Worm (Caenorhabditis elegans) whole organism, L4 larva: ENCODE measurements around the gene rsks-1.

Experiments used
- R02D3.7 ChIP-seq: fragments of 150-350 bp; sonication (generic microtip); optimal IDR thresholded peaks from 3 replicates; lab custom pipeline; 2014; ENCODE audit warnings: missing biosample characterization, missing genetic modification characterization
- T20F7.1 ChIP-seq: fragments of 200-800 bp; sonication (Bioruptor generic); optimal IDR thresholded peaks from 2 replicates; lab custom pipeline; 2018; ENCODE audit warnings: mild to moderate bottlenecking, missing genetic modification characterization, missing compliant biosample characterization
- Y105C5A.15 ChIP-seq: fragments of 200-800 bp; sonication (Bioruptor generic); IDR thresholded peaks from 2 replicates; pipeline ENCODE4 v1.3.6; 2022; ENCODE audit warnings: missing genetic modification characterization, missing compliant biosample characterization
- ZK546.5 ChIP-seq, 2 experiments: sonication (generic microtip); optimal IDR thresholded peaks; 2 replicates each; lab custom pipeline; 2017; ENCODE audit warnings: missing biosample characterization in 2 of 2, missing genetic modification characterization in 2 of 2
- aha-1 ChIP-seq: fragments of 150-350 bp; peaks from one replicate; lab custom pipeline; 2014; ENCODE audit warnings: missing biosample characterization, missing genetic modification characterization
- aly-2 ChIP-seq: sonication (generic microtip); optimal IDR thresholded peaks from 2 replicates; lab custom pipeline; 2018; ENCODE audit warnings: missing biosample characterization, missing genetic modification characterization
- attf-4 ChIP-seq: sonication (generic microtip); optimal IDR thresholded peaks from 3 replicates; lab custom pipeline; 2017; ENCODE audit warnings: missing biosample characterization, missing genetic modification characterization
- ceh-28 ChIP-seq: fragments of 150-350 bp; optimal IDR thresholded peaks from 2 replicates; lab custom pipeline; 2014; ENCODE audit warnings: missing biosample characterization, missing genetic modification reagents, missing genetic modification characterization
- ceh-44 ChIP-seq: fragments of 200-800 bp; sonication (Bioruptor generic); IDR thresholded peaks from 2 replicates; pipeline ENCODE4 v1.3.6; 2022; ENCODE audit warnings: missing genetic modification reagents, missing genetic modification characterization, missing compliant biosample characterization
- ceh-62 ChIP-seq: sonication (generic microtip); optimal IDR thresholded peaks from 2 replicates; lab custom pipeline; 2017; ENCODE audit warnings: missing biosample characterization, missing genetic modification characterization
- cey-2 ChIP-seq: sonication (generic microtip); optimal IDR thresholded peaks from 3 replicates; lab custom pipeline; 2017; ENCODE audit warnings: missing genetic modification characterization, mild to moderate bottlenecking, missing compliant biosample characterization, antibody characterized with exemption, borderline replicate concordance; ENCODE audit not compliant: insufficient read depth
- dmd-6 ChIP-seq: fragments of 200-800 bp; sonication (Bioruptor generic); IDR thresholded peaks from 2 replicates; pipeline ENCODE4 v1.3.6; 2022; ENCODE audit warnings: missing genetic modification reagents, missing genetic modification characterization, missing compliant biosample characterization
- dpl-1 ChIP-seq: fragments of 150-350 bp; optimal IDR thresholded peaks from 2 replicates; lab custom pipeline; 2014; ENCODE audit warnings: missing biosample characterization, missing genetic modification reagents, missing genetic modification characterization
- dve-1 ChIP-seq: sonication (generic microtip); optimal IDR thresholded peaks from 2 replicates; lab custom pipeline; 2017; ENCODE audit warnings: antibody characterized with exemption, mild to moderate bottlenecking, missing genetic modification characterization, missing compliant biosample characterization; ENCODE audit not compliant: insufficient read depth
- egl-27 ChIP-seq: sonication (generic microtip); optimal IDR thresholded peaks from 3 replicates; lab custom pipeline; 2017; ENCODE audit warnings: missing biosample characterization, missing genetic modification reagents, missing genetic modification characterization
- fos-1 ChIP-seq: fragments of 150-350 bp; optimal IDR thresholded peaks from 2 replicates; lab custom pipeline; 2014; ENCODE audit warnings: missing biosample characterization, missing genetic modification characterization
- hif-1 ChIP-seq, 2 experiments: sonication (generic microtip); optimal IDR thresholded peaks; 2 replicates each; lab custom pipeline; 2016 to 2017; ENCODE audit warnings: missing compliant biosample characterization in 2 of 2, missing genetic modification characterization in 2 of 2, missing genetic modification reagents in 2 of 2, missing genotype in 2 of 2, mild to moderate bottlenecking in 1 of 2
- hlh-11 ChIP-seq: fragments of 200-800 bp; sonication (Bioruptor generic); optimal IDR thresholded peaks from 2 replicates; lab custom pipeline; 2018; ENCODE audit warnings: mild to moderate bottlenecking, missing genetic modification characterization, missing compliant biosample characterization
- hlh-30 ChIP-seq: sonication (generic microtip); optimal IDR thresholded peaks from 2 replicates; lab custom pipeline; 2017; ENCODE audit warnings: antibody characterized with exemption, mild to moderate bottlenecking, missing genetic modification characterization, missing compliant biosample characterization; ENCODE audit not compliant: insufficient read depth
- jun-1 ChIP-seq: fragments of 150-350 bp; optimal IDR thresholded peaks from 2 replicates; lab custom pipeline; 2014; ENCODE audit warnings: missing biosample characterization, missing genetic modification reagents, missing genetic modification characterization
- lin-1 ChIP-seq: fragments of 200-800 bp; sonication (Bioruptor generic); IDR thresholded peaks from 2 replicates; pipeline ENCODE4 v1.3.6; 2022; ENCODE audit warnings: missing genetic modification reagents, missing genetic modification characterization, missing compliant biosample characterization
- lin-39 ChIP-seq: fragments of 150-350 bp; optimal IDR thresholded peaks from 2 replicates; lab custom pipeline; 2014; ENCODE audit warnings: missing biosample characterization, missing genetic modification reagents, missing genetic modification characterization
- madf-5 ChIP-seq, 2 experiments: fragments of 200-800 bp; sonication (Bioruptor generic); IDR thresholded peaks; 2 replicates each; pipeline ENCODE4 v1.3.6; 2022; ENCODE audit warnings: missing compliant biosample characterization in 2 of 2, missing genetic modification characterization in 2 of 2
- madf-9 ChIP-seq: fragments of 200-800 bp; sonication (Bioruptor generic); conservative IDR thresholded peaks from 2 replicates; pipeline ENCODE4 v1.3.6; 2022; ENCODE audit warnings: missing genetic modification reagents, missing genetic modification characterization, missing compliant biosample characterization
- mdl-1 ChIP-seq, 2 experiments: fragments of 150-350 bp in 1 of 2; sonication (generic microtip) in 1 of 2; optimal IDR thresholded peaks; 2 replicates each; lab custom pipeline; 2014 to 2017; ENCODE audit warnings: missing biosample characterization in 2 of 2, missing genetic modification characterization in 2 of 2
- mep-1 ChIP-seq: fragments of 150-350 bp; sonication (generic microtip); optimal IDR thresholded peaks from 3 replicates; lab custom pipeline; 2014; ENCODE audit warnings: missing biosample characterization, missing genetic modification characterization
- mxl-2 ChIP-seq: fragments of 200-800 bp; sonication (Bioruptor generic); conservative IDR thresholded peaks from 2 replicates; pipeline ENCODE4 v1.3.6; 2022; ENCODE audit warnings: missing genetic modification reagents, missing genetic modification characterization, missing compliant biosample characterization
- mxl-3 ChIP-seq: fragments of 200-800 bp; sonication (Bioruptor generic); optimal IDR thresholded peaks from 2 replicates; lab custom pipeline; 2018; ENCODE audit warnings: mild to moderate bottlenecking, missing genetic modification characterization, missing compliant biosample characterization
- nhr-102 ChIP-seq: sonication (generic microtip); optimal IDR thresholded peaks from 2 replicates; lab custom pipeline; 2016; ENCODE audit warnings: mild to moderate bottlenecking, missing genetic modification characterization, moderate library complexity, missing compliant biosample characterization
- nhr-111 ChIP-seq: fragments of 200-800 bp; sonication (Bioruptor generic); optimal IDR thresholded peaks from 2 replicates; lab custom pipeline; 2018; ENCODE audit warnings: mild to moderate bottlenecking, missing genetic modification characterization, missing compliant biosample characterization
- nhr-28 ChIP-seq: fragments of 150-350 bp; optimal IDR thresholded peaks from 2 replicates; lab custom pipeline; 2014; ENCODE audit warnings: missing biosample characterization, missing genetic modification characterization
- nhr-48 ChIP-seq: sonication (generic microtip); optimal IDR thresholded peaks from 2 replicates; lab custom pipeline; 2016; ENCODE audit warnings: mild to moderate bottlenecking, missing genetic modification characterization, missing compliant biosample characterization
- nhr-76 ChIP-seq: fragments of 150-350 bp; optimal IDR thresholded peaks from 2 replicates; lab custom pipeline; 2014; ENCODE audit warnings: missing biosample characterization, missing genetic modification characterization
- pqm-1 ChIP-seq: sonication (generic microtip); optimal IDR thresholded peaks from 2 replicates; lab custom pipeline; 2017; ENCODE audit warnings: missing biosample characterization, missing genetic modification characterization
- sdz-12 ChIP-seq: fragments of 200-800 bp; sonication (Bioruptor generic); optimal IDR thresholded peaks from 2 replicates; lab custom pipeline; 2018; ENCODE audit warnings: mild to moderate bottlenecking, missing genetic modification characterization, missing compliant biosample characterization
- set-16 ChIP-seq: fragments of 200-800 bp; sonication (Bioruptor generic); IDR thresholded peaks from 2 replicates; pipeline ENCODE4 v1.3.6; 2022; ENCODE audit warnings: missing genetic modification reagents, missing genetic modification characterization, missing compliant biosample characterization
- snpc-1.2 ChIP-seq: fragments of 200-800 bp; sonication (Bioruptor generic); IDR thresholded peaks from 2 replicates; pipeline ENCODE4 v1.3.6; 2022; ENCODE audit warnings: missing genetic modification reagents, missing genetic modification characterization, missing compliant biosample characterization
- unc-130 ChIP-seq: sonication (generic microtip); optimal IDR thresholded peaks from 2 replicates; lab custom pipeline; 2016; ENCODE audit warnings: missing genetic modification reagents, missing genetic modification characterization, missing compliant biosample characterization
- unc-39 ChIP-seq: sonication (generic microtip); optimal IDR thresholded peaks from 2 replicates; lab custom pipeline; 2017; ENCODE audit warnings: missing biosample characterization, missing genetic modification characterization
- unc-62 ChIP-seq, 3 experiments: fragments of 150-350 bp in 1 of 3; sonication (generic microtip); optimal IDR thresholded peaks in 2 of 3; peaks in 1 of 3; 1 replicate in 1 of 3; 2 replicates in 2 of 3; lab custom pipeline; 2014 to 2017; ENCODE audit warnings: missing biosample characterization in 3 of 3, missing genetic modification characterization in 3 of 3, missing genetic modification reagents in 3 of 3, missing genotype in 1 of 3
- vab-7 ChIP-seq: fragments of 200-800 bp; sonication (Bioruptor generic); IDR thresholded peaks from 2 replicates; pipeline ENCODE4 v1.3.6; 2022; ENCODE audit warnings: missing genetic modification reagents, missing genetic modification characterization, missing compliant biosample characterization
- zag-1 ChIP-seq: fragments of 150-350 bp; optimal IDR thresholded peaks from 2 replicates; lab custom pipeline; 2014; ENCODE audit warnings: missing biosample characterization, missing genetic modification characterization
- zfp-2 ChIP-seq: sonication (generic microtip); optimal IDR thresholded peaks from 2 replicates; lab custom pipeline; 2016; ENCODE audit warnings: mild to moderate bottlenecking, missing genetic modification characterization, missing compliant biosample characterization
- zfp-3 ChIP-seq: fragments of 200-800 bp; sonication (Bioruptor generic); conservative IDR thresholded peaks from 2 replicates; pipeline ENCODE4 v1.3.6; 2022; ENCODE audit warnings: missing genetic modification reagents, missing genetic modification characterization, missing compliant biosample characterization
- ztf-7 ChIP-seq: fragments of 150-350 bp; optimal IDR thresholded peaks from 2 replicates; lab custom pipeline; 2014; ENCODE audit warnings: missing biosample characterization, missing genetic modification characterization

rsks-1 gene

DNA sequence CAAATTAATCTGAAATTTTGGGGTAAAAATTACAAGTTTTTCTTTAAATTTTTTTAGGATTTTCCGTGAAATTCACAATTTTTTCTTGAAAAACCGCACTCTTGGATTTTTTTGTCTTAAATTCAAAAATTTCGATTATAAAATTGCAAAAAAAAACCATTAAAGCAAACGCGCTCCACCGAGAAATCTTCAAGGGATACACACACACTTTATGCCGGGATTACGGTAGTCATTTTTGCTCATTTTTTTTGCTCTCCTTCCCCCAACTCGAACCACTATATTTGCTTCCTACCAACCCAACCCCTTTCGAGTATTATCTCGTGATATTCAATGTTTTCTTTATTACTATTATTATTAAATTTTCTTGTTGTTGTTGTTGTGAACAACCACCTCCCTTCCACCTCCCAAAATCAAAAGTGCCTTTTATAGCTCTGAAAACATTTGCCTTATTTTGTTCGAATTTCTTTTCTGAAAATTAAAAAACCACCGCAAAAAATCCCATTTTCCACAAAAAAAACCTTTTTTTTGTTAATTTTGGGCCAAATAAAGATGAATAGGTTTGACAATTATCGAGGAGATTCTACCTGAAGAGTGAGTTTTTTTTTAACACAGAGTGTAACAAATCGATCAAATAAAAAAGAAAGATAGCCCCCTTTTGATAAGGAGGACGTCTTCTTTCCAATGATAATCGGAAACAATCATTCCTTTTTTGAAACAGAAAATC lies 7.0 kb downstream of the rsks-1 start, which contains the start of gene Y47D3A.32 (continued):
- TF ChIP-seq zfp-3 (GFP tag; lab: Robert Waterston, UW) (no peak), vab-7 (GFP tag; lab: Robert Waterston, UW) (0 out of 2 replicates have a peak, but pooled peaks have one; percentile 25)

ce11 chrIII:11255072-11255471 lies 10.2 kb downstream of the rsks-1 start:
- no peak for TF ChIP-seq ceh-44 (GFP tag; lab: Robert Waterston, UW)
- no peak for TF ChIP-seq lin-39
- peak; percentile 8 for TF ChIP-seq T20F7.1
- TF ChIP-seq ceh-28 (tag; lab: Kevin White, UChicago), result no peak
- no peak for TF ChIP-seq pqm-1 (tag; lab: Kevin White, UChicago)
- TF ChIP-seq unc-39 (tag; lab: Kevin White, UChicago), result no peak
- TF ChIP-seq nhr-76, result no peak
- TF ChIP-seq nhr-28, result peak; percentile 12
- no peak for TF ChIP-seq zag-1 (tag; lab: Kevin White, UChicago)
- TF ChIP-seq aha-1 (tag; lab: Kevin White, UChicago), result peak; percentile 17
- no peak for TF ChIP-seq ztf-7 (tag; lab: Kevin White, UChicago)
- no peak for TF ChIP-seq mxl-3 (GFP tag; lab: Kevin White, UChicago)
- TF ChIP-seq unc-62 (GFP tag; optimal IDR thresholded peaks at IDR 0.05 in 1 of 2; lab: Kevin White, UChicago), result peak in 1 of 2 experiments; percentile 21
- TF ChIP-seq unc-62 (tag; optimal IDR thresholded peaks at IDR 0.05; lab: Kevin White, UChicago), result no peak
- TF ChIP-seq attf-4 (tag; lab: Kevin White, UChicago), result no peak
- TF ChIP-seq hlh-30 (tag; lab: Kevin White, UChicago), result peak; percentile 58
- no peak for TF ChIP-seq R02D3.7 (tag; lab: Kevin White, UChicago)
- no peak for TF ChIP-seq snpc-1.2 (GFP tag; lab: Robert Waterston, UW)
- TF ChIP-seq dmd-6 (GFP tag; lab: Robert Waterston, UW), result 0 out of 2 replicates have a peak, but pooled peaks have one; percentile 11
- TF ChIP-seq jun-1 (tag; lab: Kevin White, UChicago), result no peak
- TF ChIP-seq Y105C5A.15 (GFP tag; lab: Robert Waterston, UW), result no peak
- TF ChIP-seq set-16 (GFP tag; lab: Robert Waterston, UW), result no peak
- TF ChIP-seq dve-1 (tag; lab: Kevin White, UChicago), result peak; percentile 22
- no peak for TF ChIP-seq fos-1 (tag; lab: Kevin White, UChicago)
- no peak for TF ChIP-seq zfp-2 (tag; lab: Kevin White, UChicago)
- TF ChIP-seq nhr-48 (tag; lab: Kevin White, UChicago), result no peak
- TF ChIP-seq sdz-12 (GFP tag; lab: Kevin White, UChicago), result no peak
- no peak for TF ChIP-seq zfp-3 (GFP tag; lab: Robert Waterston, UW)
- no peak for TF ChIP-seq madf-5 (GFP tag; IDR thresholded peaks at IDR 0.05; lab: Robert Waterston, UW)
- TF ChIP-seq mdl-1 (tag; optimal IDR thresholded peaks at IDR 0.05; lab: Kevin White, UChicago), result no peak
- TF ChIP-seq unc-130 (GFP tag; lab: Kevin White, UChicago), result no peak
- no peak for TF ChIP-seq aly-2
- TF ChIP-seq mep-1 (tag; lab: Kevin White, UChicago), result peak; percentile 27
- TF ChIP-seq hif-1 (tag; optimal IDR thresholded peaks at IDR 0.05; lab: Kevin White, UChicago), result no peak
- TF ChIP-seq nhr-111 (GFP tag; lab: Kevin White, UChicago), result no peak
- TF ChIP-seq nhr-102 (tag; lab: Kevin White, UChicago), result no peak

ce11 chrIII:11262089-11262488 lies 17.2 kb downstream of the rsks-1 start:
- no peak for TF ChIP-seq madf-9 (GFP tag; lab: Robert Waterston, UW)
- TF ChIP-seq unc-62 (GFP tag; optimal IDR thresholded peaks at IDR 0.05 in 1 of 2; lab: Kevin White, UChicago), result peak in 1 of 2 experiments; percentile 46
- no peak for TF ChIP-seq unc-62 (tag; optimal IDR thresholded peaks at IDR 0.05; lab: Kevin White, UChicago)
- TF ChIP-seq ceh-62 (tag; lab: Kevin White, UChicago), result no peak
- no peak for TF ChIP-seq mxl-2 (GFP tag; lab: Robert Waterston, UW)
- peak; percentile 22 for TF ChIP-seq hlh-30 (tag; lab: Kevin White, UChicago)
- peak; percentile 23 for TF ChIP-seq hlh-11 (tag; lab: Kevin White, UChicago)
- no peak for TF ChIP-seq cey-2
- TF ChIP-seq ztf-7 (tag; lab: Kevin White, UChicago), result no peak
- TF ChIP-seq ZK546.5 (tag; optimal IDR thresholded peaks at IDR 0.05; lab: Kevin White, UChicago), result no peak
- peak; percentile 19 for TF ChIP-seq dve-1 (tag; lab: Kevin White, UChicago)
- TF ChIP-seq mep-1 (tag; lab: Kevin White, UChicago), result peak; percentile 7
- TF ChIP-seq egl-27, result no peak
- no peak for TF ChIP-seq dpl-1
- TF ChIP-seq lin-1 (GFP tag; lab: Robert Waterston, UW), result no peak
- TF ChIP-seq ceh-28 (tag; lab: Kevin White, UChicago), result no peak
- no peak for TF ChIP-seq Y105C5A.15 (GFP tag; lab: Robert Waterston, UW)
- peak; percentile 25 for TF ChIP-seq T20F7.1
